Worm (Caenorhabditis elegans) whole organism, L1 larva: ENCODE results near the gene F02C12.2.

Experiments used
- C04F5.9 ChIP-seq: sonication (generic microtip); optimal IDR thresholded peaks from 2 replicates; lab custom pipeline; 2016; ENCODE audit warnings: missing genetic modification characterization, missing compliant biosample characterization
- C16A3.4 ChIP-seq: fragments of 150-350 bp; optimal IDR thresholded peaks from 2 replicates; lab custom pipeline; 2014; ENCODE audit warnings: missing biosample characterization, missing genetic modification characterization
- aly-2 ChIP-seq: fragments of 150-350 bp; optimal IDR thresholded peaks from 2 replicates; lab custom pipeline; 2014; ENCODE audit warnings: missing biosample characterization, missing genetic modification characterization
- ceh-63 ChIP-seq: fragments of 200-800 bp; sonication (Bioruptor generic); optimal IDR thresholded peaks from 2 replicates; lab custom pipeline; 2018; ENCODE audit warnings: mild to moderate bottlenecking, missing genetic modification characterization, missing compliant biosample characterization
- ceh-8 ChIP-seq: fragments of 200-800 bp; sonication (Bioruptor generic); optimal IDR thresholded peaks from 2 replicates; lab custom pipeline; 2018; ENCODE audit warnings: mild to moderate bottlenecking, missing genetic modification characterization, moderate library complexity, missing compliant biosample characterization
- ceh-82 ChIP-seq, 3 experiments: fragments of 150-350 bp in 1 of 3; sonication (generic microtip) in 2 of 3; optimal IDR thresholded peaks; 2 replicates each; lab custom pipeline; 2014 to 2017; ENCODE audit warnings: missing biosample characterization in 3 of 3, missing genetic modification characterization in 3 of 3
- ceh-88 ChIP-seq: fragments of 200-800 bp; sonication (Bioruptor generic); IDR thresholded peaks from 2 replicates; pipeline ENCODE4 v1.3.6; 2022; ENCODE audit warnings: missing genetic modification characterization, missing compliant biosample characterization
- ceh-90 ChIP-seq: sonication (generic microtip); optimal IDR thresholded peaks from 2 replicates; lab custom pipeline; 2016; ENCODE audit warnings: missing genetic modification characterization, missing compliant biosample characterization
- ces-1 ChIP-seq: fragments of 150-350 bp; optimal IDR thresholded peaks from 2 replicates; lab custom pipeline; 2014; ENCODE audit warnings: missing biosample characterization, missing genetic modification reagents, missing genetic modification characterization
- dpl-1 ChIP-seq, 3 experiments: fragments of 150-350 bp in 2 of 3; sonication (generic microtip) in 1 of 3; optimal IDR thresholded peaks; 2 replicates each; lab custom pipeline; 2014 to 2017; ENCODE audit warnings: missing biosample characterization in 3 of 3, missing genetic modification characterization in 3 of 3, missing genetic modification reagents in 3 of 3
- efl-1 ChIP-seq, 4 experiments: fragments of 150-350 bp; optimal IDR thresholded peaks in 3 of 4; peaks in 1 of 4; 1 replicate in 1 of 4; 2 replicates in 3 of 4; lab custom pipeline; 2014; ENCODE audit warnings: missing biosample characterization in 2 of 4, missing genetic modification characterization in 2 of 4, missing genetic modification reagents in 2 of 4
- efl-3 ChIP-seq: fragments of 200-800 bp; sonication (Bioruptor generic); optimal IDR thresholded peaks from 2 replicates; lab custom pipeline; 2018; ENCODE audit warnings: mild to moderate bottlenecking, missing genetic modification characterization, missing compliant biosample characterization
- egl-13 ChIP-seq: sonication (generic microtip); optimal IDR thresholded peaks from 2 replicates; lab custom pipeline; 2016; ENCODE audit warnings: missing genotype, missing genetic modification reagents, missing genetic modification characterization, missing compliant biosample characterization
- elt-2 ChIP-seq: sonication (generic microtip); optimal IDR thresholded peaks from 2 replicates; lab custom pipeline; 2016; ENCODE audit warnings: missing genetic modification characterization, mild to moderate bottlenecking, inconsistent platforms, missing compliant biosample characterization, missing genetic modification reagents
- fkh-8 ChIP-seq: sonication (generic microtip); optimal IDR thresholded peaks from 2 replicates; lab custom pipeline; 2016; ENCODE audit warnings: mild to moderate bottlenecking, missing genetic modification characterization, missing compliant biosample characterization
- grh-1 ChIP-seq: fragments of 200-800 bp; sonication (Bioruptor generic); IDR thresholded peaks from 2 replicates; pipeline ENCODE4 v1.3.6; 2022; ENCODE audit warnings: missing genetic modification reagents, missing genetic modification characterization, missing compliant biosample characterization
- hlh-17 ChIP-seq: fragments of 200-800 bp; sonication (Bioruptor generic); optimal IDR thresholded peaks from 2 replicates; lab custom pipeline; 2018; ENCODE audit warnings: missing genetic modification characterization, mild to moderate bottlenecking, missing compliant biosample characterization, moderate library complexity, borderline replicate concordance
- hpl-2 ChIP-seq: fragments of 150-350 bp; optimal IDR thresholded peaks from 2 replicates; lab custom pipeline; 2014; ENCODE audit warnings: missing biosample characterization, missing genetic modification reagents, missing genetic modification characterization
- jun-1 ChIP-seq: fragments of 150-350 bp; optimal IDR thresholded peaks from 2 replicates; lab custom pipeline; 2014; ENCODE audit warnings: missing biosample characterization, missing genetic modification reagents, missing genetic modification characterization
- lin-14 ChIP-seq: fragments of 200-800 bp; sonication (Bioruptor generic); optimal IDR thresholded peaks from 2 replicates; lab custom pipeline; 2018; ENCODE audit warnings: mild to moderate bottlenecking, missing genetic modification characterization, moderate library complexity, missing compliant biosample characterization
- lin-35 ChIP-seq, 2 experiments: fragments of 150-350 bp; optimal IDR thresholded peaks; 2 replicates each; lab custom pipeline; 2014; ENCODE audit warnings: missing biosample characterization in 2 of 2, missing genetic modification characterization in 2 of 2, missing genetic modification reagents in 2 of 2
- lin-39 ChIP-seq: fragments of 150-350 bp; optimal IDR thresholded peaks from 2 replicates; lab custom pipeline; 2014; ENCODE audit warnings: missing biosample characterization, missing genetic modification reagents, missing genetic modification characterization
- lir-3 ChIP-seq: sonication (generic microtip); optimal IDR thresholded peaks from 2 replicates; lab custom pipeline; 2016; ENCODE audit warnings: mild to moderate bottlenecking, missing genetic modification characterization, moderate library complexity, missing compliant biosample characterization; ENCODE audit not compliant: poor library complexity
- mdl-1 ChIP-seq, 2 experiments: fragments of 150-350 bp; optimal IDR thresholded peaks; 2 replicates each; lab custom pipeline; 2014 to 2017; ENCODE audit warnings: missing biosample characterization in 2 of 2, missing genetic modification characterization in 2 of 2, inconsistent platforms in 1 of 2
- mef-2 ChIP-seq: fragments of 150-350 bp; optimal IDR thresholded peaks from 2 replicates; lab custom pipeline; 2014; ENCODE audit warnings: missing biosample characterization, missing genetic modification characterization
- mep-1 ChIP-seq: fragments of 150-350 bp; optimal IDR thresholded peaks from 2 replicates; lab custom pipeline; 2014; ENCODE audit warnings: missing biosample characterization, missing genetic modification characterization
- nhr-11 ChIP-seq: fragments of 150-350 bp; optimal IDR thresholded peaks from 2 replicates; lab custom pipeline; 2014; ENCODE audit warnings: missing biosample characterization, missing genetic modification characterization
- nhr-19 ChIP-seq: fragments of 200-800 bp; sonication (Bioruptor generic); conservative IDR thresholded peaks from 2 replicates; pipeline ENCODE4 v1.3.6; 2022; ENCODE audit warnings: missing genetic modification characterization, missing compliant biosample characterization
- nhr-20 ChIP-seq: sonication (generic microtip); optimal IDR thresholded peaks from 2 replicates; lab custom pipeline; 2016; ENCODE audit warnings: mild to moderate bottlenecking, missing genetic modification characterization, missing compliant biosample characterization
- nhr-71 ChIP-seq: sonication (generic microtip); optimal IDR thresholded peaks from 2 replicates; lab custom pipeline; 2016; ENCODE audit warnings: mild to moderate bottlenecking, missing genetic modification characterization, moderate library complexity, missing compliant biosample characterization
- nhr-77 ChIP-seq: fragments of 150-350 bp; optimal IDR thresholded peaks from 2 replicates; lab custom pipeline; 2014; ENCODE audit warnings: missing biosample characterization, missing genetic modification characterization
- nhr-85 ChIP-seq: sonication (generic microtip); peaks from one replicate; lab custom pipeline; 2016; ENCODE audit warnings: missing genetic modification characterization, inconsistent platforms, missing compliant biosample characterization
- nhr-90 ChIP-seq: sonication (generic microtip); optimal IDR thresholded peaks from 2 replicates; lab custom pipeline; 2016; ENCODE audit warnings: mild to moderate bottlenecking, missing genetic modification characterization, missing compliant biosample characterization; ENCODE audit not compliant: poor library complexity
- pag-3 ChIP-seq: sonication (generic microtip); optimal IDR thresholded peaks from 2 replicates; lab custom pipeline; 2017; ENCODE audit warnings: missing genetic modification characterization, mild to moderate bottlenecking, missing compliant biosample characterization, antibody characterized with exemption, borderline replicate concordance; ENCODE audit not compliant: insufficient read depth
- pax-3 ChIP-seq: fragments of 200-800 bp; sonication (Bioruptor generic); optimal IDR thresholded peaks from 2 replicates; lab custom pipeline; 2018; ENCODE audit warnings: mild to moderate bottlenecking, missing genetic modification characterization, moderate library complexity, missing compliant biosample characterization
- pqm-1 ChIP-seq: sonication (generic microtip); optimal IDR thresholded peaks from 3 replicates; lab custom pipeline; 2017; ENCODE audit warnings: missing biosample characterization, missing genetic modification characterization
- skn-1 ChIP-seq: fragments of 150-350 bp; optimal IDR thresholded peaks from 2 replicates; lab custom pipeline; 2014; ENCODE audit warnings: missing biosample characterization, missing genetic modification characterization
- sptf-1 ChIP-seq: fragments of 150-350 bp; optimal IDR thresholded peaks from 2 replicates; lab custom pipeline; 2014; ENCODE audit warnings: missing biosample characterization, missing genetic modification characterization
- sup-37 ChIP-seq: fragments of 200-800 bp; sonication (Bioruptor generic); optimal IDR thresholded peaks from 2 replicates; lab custom pipeline; 2018; ENCODE audit warnings: mild to moderate bottlenecking, missing genetic modification characterization, missing compliant biosample characterization
- tbx-2 ChIP-seq: sonication (generic microtip); optimal IDR thresholded peaks from 2 replicates; lab custom pipeline; 2016; ENCODE audit warnings: missing genetic modification characterization, missing compliant biosample characterization
- tlp-1 ChIP-seq: fragments of 150-350 bp; optimal IDR thresholded peaks from 2 replicates; lab custom pipeline; 2014; ENCODE audit warnings: missing biosample characterization, missing genetic modification characterization
- unc-86 ChIP-seq: sonication (generic microtip); optimal IDR thresholded peaks from 2 replicates; lab custom pipeline; 2016; ENCODE audit warnings: missing genetic modification characterization, missing compliant biosample characterization
- unc-98 ChIP-seq: fragments of 200-800 bp; sonication (Bioruptor generic); IDR thresholded peaks from 2 replicates; pipeline ENCODE4 v1.3.6; 2022; ENCODE audit warnings: missing genetic modification characterization, missing compliant biosample characterization
- vab-15 ChIP-seq: sonication (generic microtip); optimal IDR thresholded peaks from 2 replicates; lab custom pipeline; 2017; ENCODE audit warnings: missing genotype, mild to moderate bottlenecking, missing genetic modification characterization, missing compliant biosample characterization
- xbp-1 ChIP-seq: sonication (generic microtip); optimal IDR thresholded peaks from 2 replicates; lab custom pipeline; 2016; ENCODE audit warnings: missing genetic modification characterization, missing compliant biosample characterization
- zag-1 ChIP-seq: fragments of 150-350 bp; optimal IDR thresholded peaks from 2 replicates; lab custom pipeline; 2014; ENCODE audit warnings: missing biosample characterization, missing genetic modification characterization

F02C12.2 gene

DNA sequence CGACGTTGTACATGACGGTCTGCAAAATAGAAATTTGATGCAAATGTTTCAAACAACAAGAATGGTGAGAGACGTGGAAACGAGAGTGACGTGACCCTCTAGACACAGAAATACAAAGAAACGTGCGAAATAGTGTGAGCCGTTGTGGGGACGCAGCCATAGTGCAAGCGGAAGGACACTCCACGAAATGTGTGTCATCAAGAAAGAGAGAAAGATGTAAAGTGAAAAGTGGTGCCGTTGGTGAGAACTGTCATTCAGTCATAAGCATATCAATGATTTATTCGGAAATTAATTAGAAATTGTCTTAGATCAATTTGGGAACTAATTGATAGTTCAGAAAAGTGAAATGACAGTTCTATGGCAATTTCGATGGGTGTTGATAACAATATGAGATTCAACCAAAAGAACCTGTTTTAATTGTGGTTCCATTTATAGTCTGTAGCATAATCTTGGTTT is 20.8 kb upstream of the F02C12.2 start, which contains the start of gene C29F7.3 (continued):
- TF ChIP-seq nhr-71 (tag; lab: Kevin White, UChicago) (peak; percentile 10), lir-3 (tag; lab: Kevin White, UChicago) (peak; percentile 9)

DNA sequence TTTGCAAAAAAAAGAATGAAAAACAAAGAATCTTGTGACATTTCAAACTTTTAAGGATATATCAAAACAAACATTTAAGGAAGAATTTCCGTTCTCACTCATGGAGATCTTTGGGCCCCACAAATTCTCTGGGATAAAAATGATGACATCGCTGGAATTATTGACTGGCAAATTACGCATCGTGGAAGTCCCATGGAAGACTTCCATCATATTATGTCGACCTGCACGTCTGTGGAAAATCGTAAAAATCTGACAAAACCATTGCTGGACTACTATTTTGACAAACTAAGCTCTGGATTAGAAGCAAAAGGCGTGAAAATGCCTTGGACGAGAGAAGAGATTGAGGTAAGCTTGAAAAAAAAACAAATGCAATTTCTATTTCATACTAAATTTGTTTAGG is 18.4 kb upstream of the F02C12.2 start:
- TF ChIP-seq nhr-85 (tag; lab: Kevin White, UChicago), result peak; percentile 32
- no peak for TF ChIP-seq tbx-2 (tag; lab: Kevin White, UChicago)

DNA sequence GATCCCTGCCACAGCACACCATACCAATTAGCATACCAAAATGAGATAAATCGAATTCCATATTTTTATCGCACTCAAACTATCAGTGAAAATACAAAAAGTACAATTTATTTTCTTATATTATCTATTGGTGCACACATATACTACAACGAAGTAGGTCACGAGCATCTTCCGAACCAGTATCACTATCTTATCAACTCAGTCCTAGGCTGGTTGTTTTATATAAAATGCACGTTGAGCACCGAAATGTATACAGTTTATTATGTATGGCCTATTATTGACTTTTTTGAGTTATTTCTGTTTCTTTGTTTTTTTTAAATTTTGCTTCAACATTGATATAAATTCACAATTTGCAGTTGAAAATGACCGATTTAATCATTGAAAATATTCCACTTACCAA is 16.6 kb upstream of the F02C12.2 start, which contains the start of gene C29F7.2:
C29F7.2 (plus strand) TSS at position 357 of the 400 bp plus-strand sequence.
- TF ChIP-seq lin-35 (GFP tag; optimal IDR thresholded peaks at IDR 0.05; lab: Kevin White, UChicago) (peak in 1 of 2 experiments; percentile 35), mdl-1 (tag; optimal IDR thresholded peaks at IDR 0.05; lab: Kevin White, UChicago) (no peak), hlh-17 (GFP tag; lab: Kevin White, UChicago) (no peak), efl-1 (optimal IDR thresholded peaks at IDR 0.05; lab: Kevin White, UChicago) (no peak), efl-1 (GFP tag; optimal IDR thresholded peaks at IDR 0.05 in 1 of 2; lab: Kevin White, UChicago) (peak in 1 of 2 experiments; percentile 65), nhr-71 (tag; lab: Kevin White, UChicago) (peak; percentile 19), nhr-90 (no peak), unc-86 (tag; lab: Kevin White, UChicago) (no peak), elt-2 (peak; percentile 94), nhr-20 (tag; lab: Kevin White, UChicago) (peak; percentile 43), zag-1 (tag; lab: Kevin White, UChicago) (no peak), ces-1 (no peak)

DNA sequence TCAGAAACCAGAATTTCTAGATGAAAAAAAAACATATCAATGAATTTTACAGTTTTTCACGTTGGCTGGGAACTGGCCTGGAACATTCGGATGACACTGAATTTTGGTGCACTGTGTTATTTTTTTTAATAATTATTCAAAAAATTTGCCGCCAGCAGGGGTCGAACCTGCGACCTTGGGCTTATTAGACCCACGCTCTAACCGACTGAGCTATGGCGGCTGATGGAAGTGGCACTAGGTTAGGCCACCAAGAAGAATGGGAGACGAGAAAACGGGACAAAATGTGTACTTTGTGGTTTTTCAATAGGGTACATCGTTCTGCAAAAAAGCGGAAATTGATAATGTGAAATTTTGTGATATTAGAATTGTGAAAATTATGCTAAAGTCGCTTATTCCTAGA is 15.9 kb upstream of the F02C12.2 start:
- TF ChIP-seq nhr-71 (tag; lab: Kevin White, UChicago), result peak; percentile 50
- TF ChIP-seq pqm-1 (tag; lab: Kevin White, UChicago), result no peak
- no peak for TF ChIP-seq aly-2 (tag; lab: Kevin White, UChicago)
- peak; percentile 10 for TF ChIP-seq tbx-2 (tag; lab: Kevin White, UChicago)
- peak; percentile 33 for TF ChIP-seq mep-1 (tag; lab: Kevin White, UChicago)
- no peak for TF ChIP-seq egl-13 (tag; lab: Kevin White, UChicago)
- TF ChIP-seq jun-1, result no peak
- TF ChIP-seq nhr-19 (GFP tag; lab: Robert Waterston, UW), result peak; percentile 51
- TF ChIP-seq ceh-8, result no peak
- peak; percentile 6 for TF ChIP-seq skn-1
- no peak for TF ChIP-seq nhr-77 (tag; lab: Kevin White, UChicago)
- TF ChIP-seq ceh-88 (GFP tag; lab: Robert Waterston, UW), result no peak
- TF ChIP-seq C16A3.4 (tag; lab: Kevin White, UChicago), result peak; percentile 5
- no peak for TF ChIP-seq ceh-90
- no peak for TF ChIP-seq ceh-63 (GFP tag; lab: Kevin White, UChicago)
- TF ChIP-seq efl-3 (GFP tag; lab: Kevin White, UChicago), result no peak
- no peak for TF ChIP-seq dpl-1 (GFP tag; optimal IDR thresholded peaks at IDR 0.05; lab: Kevin White, UChicago)
- TF ChIP-seq C04F5.9 (tag; lab: Kevin White, UChicago), result no peak
- no peak for TF ChIP-seq nhr-11 (tag; lab: Kevin White, UChicago)
- no peak for TF ChIP-seq pax-3
- no peak for TF ChIP-seq grh-1
- no peak for TF ChIP-seq sup-37
- no peak for TF ChIP-seq mef-2
- no peak for TF ChIP-seq lin-39 (tag; lab: Kevin White, UChicago)
- no peak for TF ChIP-seq hpl-2 (GFP tag; lab: Kevin White, UChicago)
- TF ChIP-seq unc-98 (GFP tag; lab: Robert Waterston, UW), result no peak
- TF ChIP-seq hlh-17 (GFP tag; lab: Kevin White, UChicago), result no peak
- no peak for TF ChIP-seq tlp-1 (tag; lab: Kevin White, UChicago)
- peak in 1 of 3 experiments; percentile 27 for TF ChIP-seq ceh-82 (tag; optimal IDR thresholded peaks at IDR 0.05; lab: Kevin White, UChicago)
- peak; percentile 29 for TF ChIP-seq lin-14
- no peak for TF ChIP-seq pag-3
- no peak for TF ChIP-seq fkh-8 (tag; lab: Kevin White, UChicago)
- TF ChIP-seq sptf-1, result no peak
- TF ChIP-seq xbp-1 (tag; lab: Kevin White, UChicago), result peak; percentile 20
- TF ChIP-seq vab-15 (tag; lab: Kevin White, UChicago), result no peak
